Worm (Caenorhabditis elegans) whole organism, late embryonic: ENCODE measurements around the gene R07B1.6.

Experiments
- C08G9.2 ChIP-seq: sonication (generic microtip); optimal IDR thresholded peaks from 2 replicates; lab custom pipeline; 2016; ENCODE audit warnings: mild to moderate bottlenecking, missing genetic modification characterization, moderate library complexity, missing compliant biosample characterization
- C38D4.7 ChIP-seq: fragments of 200-800 bp; sonication (Bioruptor generic); optimal IDR thresholded peaks from 2 replicates; lab custom pipeline; 2018; ENCODE audit warnings: mild to moderate bottlenecking, missing genetic modification characterization, moderate library complexity, missing compliant biosample characterization
- K09A11.1 ChIP-seq: sonication (generic microtip); optimal IDR thresholded peaks from 2 replicates; lab custom pipeline; 2017; ENCODE audit warnings: antibody characterized with exemption, mild to moderate bottlenecking, missing genetic modification characterization, missing compliant biosample characterization; ENCODE audit not compliant: insufficient read depth
- Y22D7AL.16 ChIP-seq: sonication (generic microtip); optimal IDR thresholded peaks from 2 replicates; lab custom pipeline; 2016; ENCODE audit warnings: missing genetic modification characterization, missing compliant biosample characterization
- ceh-18 ChIP-seq: sonication (generic microtip); optimal IDR thresholded peaks from 2 replicates; lab custom pipeline; 2016; ENCODE audit warnings: missing genetic modification characterization, missing compliant biosample characterization
- ceh-19 ChIP-seq: fragments of 200-800 bp; sonication (Bioruptor generic); optimal IDR thresholded peaks from 2 replicates; lab custom pipeline; 2018; ENCODE audit warnings: mild to moderate bottlenecking, missing genetic modification characterization, missing compliant biosample characterization
- ceh-2 ChIP-seq: sonication (generic microtip); optimal IDR thresholded peaks from 2 replicates; lab custom pipeline; 2016; ENCODE audit warnings: missing genotype, missing genetic modification characterization, missing compliant biosample characterization
- ceh-30 ChIP-seq: fragments of 150-350 bp; optimal IDR thresholded peaks from 2 replicates; lab custom pipeline; 2014; ENCODE audit warnings: missing biosample characterization, missing genetic modification characterization
- ceh-45 ChIP-seq: fragments of 200-800 bp; sonication (Bioruptor generic); IDR thresholded peaks from 2 replicates; pipeline ENCODE4 v1.3.6; 2022; ENCODE audit warnings: missing genetic modification reagents, missing genetic modification characterization, missing compliant biosample characterization
- ceh-6 ChIP-seq: fragments of 200-800 bp; sonication (Bioruptor generic); optimal IDR thresholded peaks from 2 replicates; lab custom pipeline; 2018; ENCODE audit warnings: mild to moderate bottlenecking, missing genetic modification characterization, missing compliant biosample characterization
- dmd-4 ChIP-seq: sonication (generic microtip); optimal IDR thresholded peaks from 2 replicates; lab custom pipeline; 2016; ENCODE audit warnings: borderline replicate concordance, missing genetic modification characterization, missing compliant biosample characterization
- dve-1 ChIP-seq: sonication (generic microtip); optimal IDR thresholded peaks from 2 replicates; lab custom pipeline; 2017; ENCODE audit warnings: antibody characterized with exemption, mild to moderate bottlenecking, missing genetic modification characterization, missing compliant biosample characterization
- elt-4 ChIP-seq: sonication (generic microtip); optimal IDR thresholded peaks from 2 replicates; lab custom pipeline; 2016; ENCODE audit warnings: missing genetic modification characterization, missing compliant biosample characterization
- ets-4 ChIP-seq: sonication (generic microtip); optimal IDR thresholded peaks from 2 replicates; lab custom pipeline; 2016; ENCODE audit warnings: missing genetic modification characterization, missing compliant biosample characterization
- eyg-1 ChIP-seq: sonication (generic microtip); optimal IDR thresholded peaks from 2 replicates; lab custom pipeline; 2016; ENCODE audit warnings: missing genotype, missing genetic modification characterization, missing compliant biosample characterization
- fkh-10 ChIP-seq: fragments of 150-350 bp; optimal IDR thresholded peaks from 2 replicates; lab custom pipeline; 2014; ENCODE audit warnings: missing biosample characterization, missing genetic modification reagents, missing genetic modification characterization
- gmeb-2 ChIP-seq: sonication (generic microtip); optimal IDR thresholded peaks from 2 replicates; lab custom pipeline; 2016; ENCODE audit warnings: missing genetic modification characterization, inconsistent platforms, missing compliant biosample characterization
- hlh-6 ChIP-seq: sonication (generic microtip); optimal IDR thresholded peaks from 2 replicates; lab custom pipeline; 2016; ENCODE audit warnings: missing genotype, missing genetic modification characterization, missing compliant biosample characterization
- madf-2 ChIP-seq: sonication (generic microtip); optimal IDR thresholded peaks from 2 replicates; lab custom pipeline; 2017; ENCODE audit warnings: missing genetic modification characterization, missing compliant biosample characterization
- nfya-1 ChIP-seq: sonication (generic microtip); optimal IDR thresholded peaks from 2 replicates; lab custom pipeline; 2017; ENCODE audit warnings: missing genetic modification characterization, mild to moderate bottlenecking, missing compliant biosample characterization, antibody characterized with exemption, moderate library complexity
- npax-4 ChIP-seq: sonication (generic microtip); optimal IDR thresholded peaks from 2 replicates; lab custom pipeline; 2016; ENCODE audit warnings: missing genetic modification characterization, missing compliant biosample characterization
- odd-2 ChIP-seq: sonication (generic microtip); optimal IDR thresholded peaks from 2 replicates; lab custom pipeline; 2017; ENCODE audit warnings: antibody characterized with exemption, mild to moderate bottlenecking, missing genetic modification characterization, missing compliant biosample characterization
- pag-3 ChIP-seq: sonication (generic microtip); optimal IDR thresholded peaks from 2 replicates; lab custom pipeline; 2016; ENCODE audit warnings: missing compliant biosample characterization, missing genetic modification characterization, borderline replicate concordance
- pat-9 ChIP-seq: fragments of 200-800 bp; sonication (Bioruptor generic); optimal IDR thresholded peaks from 2 replicates; lab custom pipeline; 2018; ENCODE audit warnings: mild to moderate bottlenecking, missing genetic modification characterization, moderate library complexity, missing compliant biosample characterization
- pha-2 ChIP-seq: sonication (generic microtip); optimal IDR thresholded peaks from 2 replicates; lab custom pipeline; 2017; ENCODE audit warnings: mild to moderate bottlenecking, missing genetic modification characterization, missing compliant biosample characterization
- pha-4 ChIP-seq: fragments of 150-350 bp; optimal IDR thresholded peaks from 2 replicates; lab custom pipeline; 2018; ENCODE audit warnings: missing biosample characterization, missing genetic modification reagents, missing genetic modification characterization
- pqm-1 ChIP-seq: sonication (generic microtip); optimal IDR thresholded peaks from 2 replicates; lab custom pipeline; 2016; ENCODE audit warnings: missing genetic modification characterization, missing compliant biosample characterization
- pros-1 ChIP-seq: fragments of 150-350 bp; optimal IDR thresholded peaks from 2 replicates; lab custom pipeline; 2014; ENCODE audit warnings: missing biosample characterization, missing genetic modification reagents, missing genetic modification characterization
- ref-2 ChIP-seq: sonication (generic microtip); optimal IDR thresholded peaks from 2 replicates; lab custom pipeline; 2016; ENCODE audit warnings: missing genetic modification characterization, missing compliant biosample characterization
- sox-2 ChIP-seq: fragments of 200-800 bp; sonication (Bioruptor generic); IDR thresholded peaks from 2 replicates; pipeline ENCODE4 v1.3.6; 2022; ENCODE audit warnings: missing genetic modification reagents, missing genetic modification characterization, missing compliant biosample characterization
- syd-9 ChIP-seq: sonication (generic microtip); optimal IDR thresholded peaks from 2 replicates; lab custom pipeline; 2016; ENCODE audit warnings: mild to moderate bottlenecking, missing genetic modification characterization, moderate library complexity, missing compliant biosample characterization
- unc-42 ChIP-seq: sonication (generic microtip); optimal IDR thresholded peaks from 2 replicates; lab custom pipeline; 2016; ENCODE audit warnings: missing genotype, missing genetic modification characterization, missing compliant biosample characterization
- unc-55 ChIP-seq: sonication (generic microtip); optimal IDR thresholded peaks from 2 replicates; lab custom pipeline; 2017; ENCODE audit warnings: missing biosample characterization, missing genetic modification reagents, missing genetic modification characterization
- unc-86 ChIP-seq: sonication (generic microtip); optimal IDR thresholded peaks from 2 replicates; lab custom pipeline; 2016; ENCODE audit warnings: missing genetic modification characterization, missing compliant biosample characterization
- zip-5 ChIP-seq: sonication (generic microtip); optimal IDR thresholded peaks from 2 replicates; lab custom pipeline; 2016; ENCODE audit warnings: missing genetic modification characterization, missing compliant biosample characterization

The R07B1.6 gene

DNA sequence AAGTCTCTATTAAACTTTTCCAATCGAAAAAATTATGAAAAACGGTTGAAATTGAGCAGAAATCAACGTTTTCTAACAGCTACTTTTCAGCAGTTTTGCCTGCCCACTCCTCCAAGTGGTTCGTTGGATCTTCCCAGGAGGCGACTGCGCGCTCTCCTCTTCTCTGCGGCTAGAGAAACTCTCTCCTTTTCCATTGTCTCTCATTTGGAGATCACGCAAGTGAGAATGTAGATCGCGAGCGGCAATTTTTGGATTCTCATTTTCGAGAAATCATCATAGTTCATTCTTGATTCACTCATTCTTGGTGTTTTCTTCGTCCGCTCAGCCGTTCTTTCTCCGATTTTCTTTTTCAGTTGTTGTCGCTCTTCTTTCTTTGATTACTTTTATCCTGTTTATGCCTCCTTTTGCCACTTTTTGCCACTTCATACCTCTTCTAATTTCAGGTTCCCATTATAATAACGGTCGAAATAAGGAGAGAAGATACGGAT, 17.4 kb downstream of the R07B1.6 start, which contains the start of gene mrp-4:
TSS of gene mrp-4 (plus strand) at position 438 of the 488 bp plus-strand sequence.
- no peak for TF ChIP-seq ceh-6 (GFP tag; lab: Kevin White, UChicago)
- TF ChIP-seq gmeb-2 (tag; lab: Kevin White, UChicago): no peak
- no peak for TF ChIP-seq ets-4
- no peak for TF ChIP-seq ceh-19 (GFP tag; lab: Kevin White, UChicago)
- TF ChIP-seq elt-4: no peak
- no peak for TF ChIP-seq unc-55 (GFP tag; lab: Kevin White, UChicago)
- no peak for TF ChIP-seq eyg-1 (tag; lab: Kevin White, UChicago)
- TF ChIP-seq dve-1 (tag; lab: Kevin White, UChicago): no peak
- no peak for TF ChIP-seq ceh-18
- TF ChIP-seq unc-86 (tag; lab: Kevin White, UChicago): no peak
- no peak for TF ChIP-seq pqm-1
- TF ChIP-seq pha-4 (tag; lab: Kevin White, UChicago): no peak
- no peak for TF ChIP-seq pag-3
- no peak for TF ChIP-seq madf-2 (tag; lab: Kevin White, UChicago)
- TF ChIP-seq pha-2: no peak
- TF ChIP-seq zip-5: no peak

DNA sequence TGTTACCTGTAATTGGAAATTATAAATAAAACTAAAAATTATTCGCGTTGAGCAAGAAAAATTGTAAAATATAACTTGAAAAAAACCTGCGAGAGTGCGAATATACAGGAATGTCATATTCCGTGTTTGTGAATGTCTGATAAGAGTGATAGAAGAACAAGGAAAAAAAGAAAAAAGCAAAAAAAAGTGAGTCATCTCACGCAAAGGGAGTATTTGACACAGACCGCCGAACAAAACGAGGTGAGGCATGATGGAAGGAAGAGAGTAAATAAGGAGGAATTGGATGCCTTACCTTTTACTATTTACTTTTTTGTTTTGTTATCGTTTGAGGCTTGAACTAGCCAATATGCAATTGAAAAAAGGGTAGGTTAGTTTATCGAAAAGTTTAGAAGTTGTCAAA, 25.9 kb downstream of the R07B1.6 start, which contains the start of gene F21G4.1:
TSS of gene F21G4.1 (minus strand) at position 6 of the 400 bp plus-strand sequence.
- no peak for TF ChIP-seq fkh-10 (GFP tag; lab: Kevin White, UChicago)
- TF ChIP-seq syd-9 (tag; lab: Kevin White, UChicago): no peak
- TF ChIP-seq ceh-45 (GFP tag; lab: Robert Waterston, UW): no peak
- TF ChIP-seq K09A11.1 (tag; lab: Kevin White, UChicago): no peak
- no peak for TF ChIP-seq pat-9 (tag; lab: Kevin White, UChicago)
- no peak for TF ChIP-seq C38D4.7 (GFP tag; lab: Kevin White, UChicago)
- TF ChIP-seq unc-42 (tag; lab: Kevin White, UChicago): no peak
- no peak for TF ChIP-seq hlh-6
- no peak for TF ChIP-seq eyg-1 (tag; lab: Kevin White, UChicago)
- no peak for TF ChIP-seq dmd-4 (tag; lab: Kevin White, UChicago)
- TF ChIP-seq sox-2 (GFP tag; lab: Robert Waterston, UW): no peak

DNA sequence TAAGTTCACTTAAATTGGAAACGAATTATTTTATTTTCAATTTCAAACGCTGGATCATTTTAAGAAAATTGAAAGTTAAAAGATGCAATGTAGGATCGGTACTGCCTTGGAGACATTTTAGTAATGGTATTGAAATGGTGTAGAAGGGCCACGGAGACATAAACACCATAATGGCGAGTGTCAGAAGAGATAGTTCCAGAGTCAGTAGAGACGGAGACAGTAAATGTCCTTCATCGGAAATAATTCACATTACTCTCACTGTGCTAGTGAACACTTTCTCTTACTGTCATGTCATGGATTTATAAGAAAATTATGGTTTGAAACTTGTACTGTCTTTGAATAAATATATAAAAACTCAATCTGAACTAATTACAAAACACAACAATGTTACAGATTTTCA, 26.6 kb downstream of the R07B1.6 start:
- no peak for TF ChIP-seq odd-2 (tag; lab: Kevin White, UChicago)
- no peak for TF ChIP-seq syd-9 (tag; lab: Kevin White, UChicago)
- no peak for TF ChIP-seq ref-2 (tag; lab: Kevin White, UChicago)
- TF ChIP-seq npax-4: no peak
- TF ChIP-seq ceh-18: no peak
- no peak for TF ChIP-seq C08G9.2 (tag; lab: Kevin White, UChicago)
- TF ChIP-seq ceh-30: no peak
- TF ChIP-seq pros-1 (tag; lab: Kevin White, UChicago): no peak

DNA sequence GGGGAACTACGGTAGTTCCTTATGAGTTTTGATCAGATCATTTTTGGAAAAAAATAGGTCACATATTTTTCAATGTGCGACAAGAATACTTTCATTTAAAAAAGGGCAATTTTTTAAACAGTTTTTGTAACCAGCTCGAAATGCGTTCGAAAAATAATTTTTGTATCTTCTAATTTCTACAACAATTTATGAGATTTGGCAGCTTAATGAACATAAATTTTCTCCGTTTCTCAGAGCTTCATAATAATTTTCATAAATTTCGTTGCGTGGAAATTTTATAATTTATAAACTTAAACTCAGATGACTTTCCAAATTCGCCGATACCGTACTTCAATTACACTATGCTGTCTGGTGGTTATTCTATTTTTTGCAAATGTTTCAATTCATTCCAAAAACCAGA, 28.4 kb downstream of the R07B1.6 start, which contains the start of gene F21G4.3:
TSS of gene F21G4.3 (plus strand) at position 301 of the 400 bp plus-strand sequence.
- TF ChIP-seq nfya-1 (tag; lab: Kevin White, UChicago) (no peak), Y22D7AL.16 (tag; lab: Kevin White, UChicago) (no peak), ets-4 (no peak), ref-2 (tag; lab: Kevin White, UChicago) (no peak), ceh-2 (tag; lab: Kevin White, UChicago) (no peak), pha-4 (tag; lab: Kevin White, UChicago) (no peak), pat-9 (tag; lab: Kevin White, UChicago) (no peak)
